Worm (Caenorhabditis elegans) whole organism, early embryonic: Measurements from ENCODE around the gene F26G1.11.

Experiments used
- ama-1 ChIP-seq: fragments of 150-350 bp; optimal IDR thresholded peaks from 2 replicates; lab custom pipeline; 2014
- ets-7 ChIP-seq: sonication (generic microtip); optimal IDR thresholded peaks from 2 replicates; lab custom pipeline; 2016; ENCODE audit warnings: missing genotype, missing genetic modification characterization, missing compliant biosample characterization
- flt-1 ChIP-seq: fragments of 200-800 bp; sonication (Bioruptor generic); IDR thresholded peaks from 2 replicates; pipeline ENCODE4 v1.3.6; 2022; ENCODE audit warnings: missing genetic modification characterization, missing compliant biosample characterization
- hmbx-1 ChIP-seq: sonication (generic microtip); optimal IDR thresholded peaks from 2 replicates; lab custom pipeline; 2016; ENCODE audit warnings: mild to moderate bottlenecking, missing genetic modification characterization, missing compliant biosample characterization
- hnd-1 ChIP-seq: sonication (generic microtip); optimal IDR thresholded peaks from 2 replicates; lab custom pipeline; 2016; ENCODE audit warnings: missing genetic modification characterization, missing compliant biosample characterization
- tra-4 ChIP-seq: sonication (generic microtip); optimal IDR thresholded peaks from 2 replicates; lab custom pipeline; 2017; ENCODE audit warnings: missing genetic modification characterization, missing compliant biosample characterization

DNA sequence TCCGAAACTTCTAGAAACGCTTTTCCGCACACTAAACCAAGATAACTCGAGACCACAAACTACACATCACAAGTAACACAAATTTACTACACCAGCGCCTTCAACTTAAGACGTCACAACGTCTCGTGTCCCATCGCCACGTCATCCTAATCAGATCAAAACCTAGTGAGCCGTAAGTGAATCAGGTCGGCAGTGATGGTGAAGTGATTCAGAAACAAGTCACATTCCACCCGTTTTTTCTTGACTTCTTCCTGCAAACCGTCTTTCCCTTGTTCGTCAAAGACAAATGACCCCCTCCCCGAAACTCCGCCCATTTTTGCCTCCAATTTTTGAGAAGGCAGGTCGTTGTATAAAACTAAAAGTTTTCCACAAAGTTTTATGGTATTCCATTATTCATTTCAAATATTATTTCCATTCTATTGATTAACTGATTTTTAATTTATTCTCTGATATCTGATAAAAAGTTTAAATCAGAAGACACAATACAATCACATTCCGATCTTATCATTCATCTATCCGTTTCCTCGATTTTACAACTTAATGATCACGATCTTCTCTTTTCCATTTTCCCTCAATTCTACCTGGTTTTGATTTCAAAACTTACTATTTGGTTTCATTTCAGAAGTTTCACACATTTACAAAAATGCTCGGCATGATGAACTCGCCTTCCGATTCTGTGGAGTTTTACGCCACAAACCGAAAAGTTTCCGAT is 14.2 kb upstream of the F26G1.11 start, which contains the start of gene F26G1.2:
- TF ChIP-seq hmbx-1 (no peak), flt-1 (GFP tag; lab: Robert Waterston, UW) (no peak), hnd-1 (tag; lab: Kevin White, UChicago) (no peak), ets-7 (no peak), tra-4 (tag; lab: Kevin White, UChicago) (no peak), ama-1 (no peak)
